Fruit fly (Drosophila melanogaster): Measurements from ENCODE around the gene Rbsn-5.
A peak's percentile ranks its signal among the peaks of the same experiment; 100 is the strongest.

Gene Rbsn-5

DNA sequence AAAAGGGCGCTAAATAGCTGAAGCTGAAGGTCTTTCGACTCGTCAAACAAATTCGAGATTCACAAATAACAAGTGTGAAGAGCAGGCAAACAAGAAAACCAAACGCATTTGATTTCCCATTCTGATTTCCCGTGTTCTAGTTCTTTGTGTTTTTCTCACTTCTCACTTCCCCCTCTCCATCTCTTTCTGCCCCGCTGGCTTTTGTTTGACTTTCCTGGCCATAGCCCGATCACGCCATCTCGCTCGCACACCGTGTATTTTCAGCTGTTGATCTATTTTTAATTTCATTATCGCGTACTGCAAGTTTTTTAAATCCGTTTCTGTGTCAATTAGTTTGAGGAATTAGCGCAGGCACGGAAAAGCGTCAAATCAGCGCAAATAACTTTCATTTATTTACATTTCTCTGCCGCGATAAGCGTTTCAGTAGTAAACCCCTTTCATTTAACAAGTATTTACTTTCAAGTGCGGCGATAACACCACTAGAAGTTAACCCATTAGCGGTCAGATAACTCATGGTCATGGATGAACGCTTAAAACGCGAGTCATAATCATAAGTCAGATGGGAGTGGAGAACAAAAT, 4.0 kb downstream of the Rbsn-5 start (continued):
- no peak for TF ChIP-seq CG3847 (GFP tag; IDR thresholded peaks at IDR 0.05)
- TF ChIP-seq CG6854 (GFP tag; optimal IDR thresholded peaks at IDR 0.05) = no peak
- no peak for TF ChIP-seq Doc2 (GFP tag; IDR thresholded peaks at IDR 0.05)
- no peak for TF ChIP-seq bbx (GFP tag; IDR thresholded peaks at IDR 0.05; ENCODE audit: partially characterized antibody)
- no peak for TF ChIP-seq CG4854 (GFP tag; optimal IDR thresholded peaks at IDR 0.05)
- no peak for TF ChIP-seq CG15696 (tag; optimal IDR thresholded peaks at IDR 0.05)
- no peak for TF ChIP-seq CG14014 (GFP tag; IDR thresholded peaks at IDR 0.05)
- TF ChIP-seq Ptx1 (GFP tag; IDR thresholded peaks at IDR 0.05) = no peak
- no peak for TF ChIP-seq CG9727 (GFP tag; optimal IDR thresholded peaks at IDR 0.05)
- peak; percentile 29 for TF ChIP-seq Kr (GFP tag; optimal IDR thresholded peaks at IDR 0.05)
- peak; percentile 18 for TF ChIP-seq sd (tag; optimal IDR thresholded peaks at IDR 0.05)
- no peak for TF ChIP-seq CG10321 (GFP tag; IDR thresholded peaks at IDR 0.05)
- TF ChIP-seq GATAe (GFP tag; conservative IDR thresholded peaks at IDR 0.05) = no peak
- no peak for TF ChIP-seq H15 (GFP tag; IDR thresholded peaks at IDR 0.05)
- no peak for TF ChIP-seq croc (GFP tag; conservative IDR thresholded peaks at IDR 0.05)
- TF ChIP-seq CG1602 (GFP tag; optimal IDR thresholded peaks at IDR 0.05) = no peak
- no peak for TF ChIP-seq Poxn (GFP tag; IDR thresholded peaks at IDR 0.05)
- no peak for TF ChIP-seq vvl (GFP tag; IDR thresholded peaks at IDR 0.05)
- TF ChIP-seq CG16863 (GFP tag; optimal IDR thresholded peaks at IDR 0.05) = no peak
- TF ChIP-seq pb (GFP tag; optimal IDR thresholded peaks at IDR 0.05) = no peak
- no peak for TF ChIP-seq slbo (GFP tag; IDR thresholded peaks at IDR 0.05)
- peak; percentile 13; the same call in 1 of the 2 replicates for TF ChIP-seq ara (GFP tag; IDR thresholded peaks at IDR 0.05)
- no peak for TF ChIP-seq Adf1 (GFP tag; IDR thresholded peaks at IDR 0.05)
- TF ChIP-seq CHES-1-like (GFP tag; optimal IDR thresholded peaks at IDR 0.05) = no peak
- TF ChIP-seq CG8388 (GFP tag; optimal IDR thresholded peaks at IDR 0.05) = no peak
- TF ChIP-seq CG11247 (GFP tag; IDR thresholded peaks at IDR 0.05) = no peak
- TF ChIP-seq ash1 (GFP tag; optimal IDR thresholded peaks at IDR 0.05) = no peak
- TF ChIP-seq gem (tag; optimal IDR thresholded peaks at IDR 0.05) = no peak
- TF ChIP-seq CG30431 (GFP tag; optimal IDR thresholded peaks at IDR 0.05) = no peak
- TF ChIP-seq dm (GFP tag; optimal IDR thresholded peaks at IDR 0.05) = no peak
- TF ChIP-seq da (GFP tag; optimal IDR thresholded peaks at IDR 0.05) = peak; percentile 2
- TF ChIP-seq CG12769 (tag; optimal IDR thresholded peaks at IDR 0.05) = peak; percentile 70
- no peak for TF ChIP-seq Lpt (GFP tag; optimal IDR thresholded peaks at IDR 0.05)
- TF ChIP-seq esg (GFP tag; conservative IDR thresholded peaks at IDR 0.05) = no peak
- peak; percentile 4 for TF ChIP-seq Hmr (GFP tag; optimal IDR thresholded peaks at IDR 0.05)
- TF ChIP-seq CG12071 (GFP tag; optimal IDR thresholded peaks at IDR 0.05) = no peak
- no peak for TF ChIP-seq Bdp1 (GFP tag; optimal IDR thresholded peaks at IDR 0.05)
- no peak for TF ChIP-seq stwl (tag; optimal IDR thresholded peaks at IDR 0.05)
- TF ChIP-seq lab (GFP tag; optimal IDR thresholded peaks at IDR 0.05) = peak; percentile 3
- TF ChIP-seq CG15269 (tag; optimal IDR thresholded peaks at IDR 0.05) = no peak
- TF ChIP-seq NC2α (GFP tag; optimal IDR thresholded peaks at IDR 0.05) = no peak
- no peak for TF ChIP-seq pnt (GFP tag; optimal IDR thresholded peaks at IDR 0.05)
- 0 out of 4 replicates have a peak, but pooled peaks have one; percentile 50 for TF ChIP-seq chinmo (GFP tag; IDR thresholded peaks at IDR 0.05; ENCODE audit: partially characterized antibody)
- no peak for TF ChIP-seq MTF-1 (GFP tag; optimal IDR thresholded peaks at IDR 0.05; ENCODE audit: borderline replicate concordance)
- TF ChIP-seq eve (GFP tag; optimal IDR thresholded peaks at IDR 0.05) = peak in 1 of 2 experiments; percentile 59
- TF ChIP-seq ERR (GFP tag; optimal IDR thresholded peaks at IDR 0.05) = no peak
- TF ChIP-seq CG5245 (GFP tag; optimal IDR thresholded peaks at IDR 0.05) = no peak
- TF ChIP-seq amos (GFP tag; IDR thresholded peaks at IDR 0.05; ENCODE audit: partially characterized antibody) = 0 out of 2 replicates have a peak, but pooled peaks have one; percentile 17
- no peak for TF ChIP-seq mam (GFP tag; optimal IDR thresholded peaks at IDR 0.05)
- no peak for TF ChIP-seq fru (optimal IDR thresholded peaks at IDR 0.05)
- TF ChIP-seq CG3281 (GFP tag; optimal IDR thresholded peaks at IDR 0.05) = peak; percentile 4

Data from whole organism, embryonic.